Fruit fly (Drosophila melanogaster) whole organism, embryonic: ENCODE measurements around the gene CG33702.

Experiments
- ATbp ChIP-seq: fragments of 200-800 bp; sonication (Bioruptor generic); optimal IDR thresholded peaks from 2 replicates; lab custom pipeline; 2017; ENCODE audit warnings: missing biosample characterization, mild to moderate bottlenecking, missing genetic modification characterization, missing genetic modification reagents
- CG1024 ChIP-seq: fragments of 200-800 bp; sonication (Bioruptor generic); IDR thresholded peaks from 2 replicates; pipeline ENCODE4 v1.3.6; 2022; ENCODE audit warnings: missing biosample characterization, missing genetic modification characterization
- CG10565 ChIP-seq: fragments of 200-800 bp; sonication (Bioruptor generic); optimal IDR thresholded peaks from 3 replicates; lab custom pipeline; 2016; ENCODE audit warnings: missing biosample characterization, mild to moderate bottlenecking, missing genetic modification characterization
- CG11696 ChIP-seq: fragments of 200-800 bp; sonication (Bioruptor generic); IDR thresholded peaks from 2 replicates; pipeline ENCODE4 v1.3.6; 2022; ENCODE audit warnings: missing biosample characterization, missing genetic modification characterization
- CG13123 ChIP-seq: fragments of 200-800 bp; sonication (Bioruptor generic); optimal IDR thresholded peaks from 2 replicates; lab custom pipeline; 2016; ENCODE audit warnings: missing biosample characterization, missing genetic modification characterization
- CG15479 ChIP-seq: fragments of 200-800 bp; sonication (Bioruptor generic); optimal IDR thresholded peaks from 3 replicates; lab custom pipeline; 2019; ENCODE audit warnings: missing biosample characterization, mild to moderate bottlenecking, missing genetic modification characterization, moderate library complexity
- CG16863 ChIP-seq: fragments of 200-800 bp; sonication (Bioruptor generic); optimal IDR thresholded peaks from 3 replicates; lab custom pipeline; 2016; ENCODE audit warnings: missing biosample characterization, missing genetic modification characterization
- CG2116 ChIP-seq: fragments of 200-800 bp; sonication (Bioruptor generic); optimal IDR thresholded peaks from 3 replicates; lab custom pipeline; 2018; ENCODE audit warnings: missing biosample characterization, mild to moderate bottlenecking, missing genetic modification characterization
- CG2889 ChIP-seq: fragments of 200-800 bp; sonication (Bioruptor generic); IDR thresholded peaks from 3 replicates; pipeline ENCODE4 v1.3.6; 2022; ENCODE audit warnings: missing biosample characterization, missing genetic modification characterization
- CG3163 ChIP-seq: fragments of 200-800 bp; sonication (Bioruptor generic); optimal IDR thresholded peaks from 3 replicates; lab custom pipeline; 2016; ENCODE audit warnings: missing biosample characterization, missing genetic modification characterization
- CG4360 ChIP-seq: fragments of 200-800 bp; sonication (Bioruptor generic); IDR thresholded peaks from 2 replicates; pipeline ENCODE4 v1.3.6; 2022; ENCODE audit warnings: missing biosample characterization, missing genetic modification characterization
- CG4730 ChIP-seq: fragments of 200-800 bp; sonication (Bioruptor generic); IDR thresholded peaks from 2 replicates; pipeline ENCODE4 v1.3.6; 2022; ENCODE audit warnings: missing biosample characterization, missing genetic modification characterization
- CG5953 ChIP-seq: fragments of 200-800 bp; sonication (Bioruptor generic); IDR thresholded peaks from 2 replicates; pipeline ENCODE4 v1.3.6; 2022; ENCODE audit warnings: missing biosample characterization, missing genetic modification characterization
- CG7928 ChIP-seq: fragments of 200-800 bp; sonication (Bioruptor generic); optimal IDR thresholded peaks from 2 replicates; lab custom pipeline; 2017; ENCODE audit warnings: missing biosample characterization, mild to moderate bottlenecking, missing genetic modification characterization
- CG9932 ChIP-seq: fragments of 200-800 bp; sonication (Bioruptor generic); IDR thresholded peaks from 2 replicates; pipeline ENCODE4 v1.3.6; 2022; ENCODE audit warnings: missing biosample characterization, missing genetic modification characterization
- CrebB ChIP-seq: fragments of 200-800 bp; sonication (Bioruptor generic); optimal IDR thresholded peaks from 3 replicates; lab custom pipeline; 2018; ENCODE audit warnings: missing biosample characterization, mild to moderate bottlenecking, missing genetic modification characterization
- D ChIP-seq, 2 experiments: fragments of 200-800 bp in 1 of 2; fragments of >200 bp in 1 of 2; sonication (Bioruptor generic) in 1 of 2; optimal IDR thresholded peaks; 2 replicates in 1 of 2; 3 replicates in 1 of 2; lab custom pipeline; 2017; ENCODE audit warnings: mild to moderate bottlenecking in 1 of 2, missing biosample characterization in 1 of 2, missing genetic modification characterization in 1 of 2, missing genetic modification reagents in 1 of 2
- Deaf1 ChIP-seq: fragments of 200-800 bp; optimal IDR thresholded peaks from 3 replicates; lab custom pipeline; 2019; ENCODE audit warnings: missing biosample characterization, mild to moderate bottlenecking, missing genetic modification characterization, moderate library complexity
- Drgx ChIP-seq: fragments of 200-800 bp; sonication (Bioruptor generic); IDR thresholded peaks from 2 replicates; pipeline ENCODE4 v1.3.6; 2022; ENCODE audit warnings: missing biosample characterization, missing genetic modification characterization
- Elba2 ChIP-seq: fragments of 200-800 bp; sonication (Bioruptor generic); optimal IDR thresholded peaks from 3 replicates; lab custom pipeline; 2016; ENCODE audit warnings: missing biosample characterization, missing genetic modification characterization
- Ets65A ChIP-seq: fragments of 200-800 bp; sonication (Bioruptor generic); peaks from one replicate; lab custom pipeline; 2016; ENCODE audit warnings: missing biosample characterization, missing genetic modification characterization
- Gug ChIP-seq: fragments of 200-800 bp; sonication (Bioruptor generic); IDR thresholded peaks from 4 replicates; pipeline ENCODE4 v1.3.6; 2022; ENCODE audit warnings: missing biosample characterization, missing genetic modification characterization
- HmgZ ChIP-seq: fragments of 200-800 bp; sonication (Bioruptor generic); optimal IDR thresholded peaks from 2 replicates; lab custom pipeline; 2018; ENCODE audit warnings: missing biosample characterization, mild to moderate bottlenecking, missing genetic modification characterization
- Hr51 ChIP-seq, 2 experiments: fragments of 200-800 bp; sonication (Bioruptor generic); optimal IDR thresholded peaks; 2 replicates in 1 of 2; 3 replicates in 1 of 2; lab custom pipeline; 2016 to 2018; ENCODE audit warnings: missing biosample characterization in 2 of 2, missing genetic modification characterization in 2 of 2, mild to moderate bottlenecking in 1 of 2, moderate library complexity in 1 of 2
- Med ChIP-seq: fragments of 200-800 bp; sonication (Bioruptor generic); peaks from one replicate; lab custom pipeline; 2016; ENCODE audit warnings: missing biosample characterization, missing genetic modification characterization, mild to moderate bottlenecking, inconsistent platforms, moderate library complexity
- Mrtf ChIP-seq: fragments of 200-800 bp; sonication (Bioruptor generic); IDR thresholded peaks from 3 replicates; pipeline ENCODE4 v1.3.6; 2022; ENCODE audit warnings: missing biosample characterization, missing genetic modification characterization
- NFAT ChIP-seq: fragments of 200-800 bp; sonication (Bioruptor generic); IDR thresholded peaks from 2 replicates; pipeline ENCODE4 v1.3.6; 2022; ENCODE audit warnings: missing biosample characterization, missing genetic modification characterization
- Oli ChIP-seq: fragments of 200-800 bp; sonication (Bioruptor generic); optimal IDR thresholded peaks from 2 replicates; lab custom pipeline; 2018; ENCODE audit warnings: missing biosample characterization, mild to moderate bottlenecking, missing genetic modification characterization, moderate library complexity
- Poxn ChIP-seq: fragments of 200-800 bp; sonication (Bioruptor generic); IDR thresholded peaks from 2 replicates; pipeline ENCODE4 v1.3.6; 2022; ENCODE audit warnings: missing biosample characterization, missing genetic modification characterization
- Taf1 ChIP-seq: fragments of 200-800 bp; sonication (Bioruptor generic); IDR thresholded peaks from 2 replicates; pipeline ENCODE4 v1.3.6; 2022; ENCODE audit warnings: missing biosample characterization, missing genetic modification characterization
- abd-A ChIP-seq: fragments of 200-800 bp; sonication (Bioruptor generic); optimal IDR thresholded peaks from 3 replicates; lab custom pipeline; 2019; ENCODE audit warnings: missing biosample characterization, mild to moderate bottlenecking, missing genetic modification characterization, moderate library complexity
- bbx ChIP-seq: fragments of 200-800 bp; sonication (Bioruptor generic); IDR thresholded peaks from 2 replicates; pipeline ENCODE4 v1.3.6; 2022; ENCODE audit warnings: missing biosample characterization, missing genetic modification characterization; ENCODE audit not compliant: partially characterized antibody
- bsh ChIP-seq, 2 experiments: fragments of 200-800 bp; sonication (Bioruptor generic); optimal IDR thresholded peaks; 2 replicates each; lab custom pipeline; 2017 to 2018; ENCODE audit warnings: mild to moderate bottlenecking in 2 of 2, missing biosample characterization in 2 of 2, missing genetic modification characterization in 2 of 2, moderate library complexity in 1 of 2
- cg ChIP-seq: fragments of 200-800 bp; sonication (Bioruptor generic); optimal IDR thresholded peaks from 3 replicates; lab custom pipeline; 2019; ENCODE audit warnings: missing biosample characterization, mild to moderate bottlenecking, missing genetic modification characterization, moderate library complexity
- chn ChIP-seq: fragments of 200-800 bp; sonication (Bioruptor generic); optimal IDR thresholded peaks from 2 replicates; lab custom pipeline; 2016; ENCODE audit warnings: missing biosample characterization, missing genetic modification characterization
- ewg ChIP-seq: fragments of 200-800 bp; sonication (Bioruptor generic); optimal IDR thresholded peaks from 3 replicates; lab custom pipeline; 2017; ENCODE audit warnings: mild to moderate bottlenecking, missing biosample characterization, missing genetic modification reagents, missing genetic modification characterization
- fd102C ChIP-seq: fragments of 200-800 bp; sonication (Bioruptor generic); optimal IDR thresholded peaks from 2 replicates; lab custom pipeline; 2018; ENCODE audit warnings: missing biosample characterization, mild to moderate bottlenecking, missing genetic modification characterization, moderate library complexity
- fd64A ChIP-seq: fragments of 200-800 bp; sonication (Bioruptor generic); optimal IDR thresholded peaks from 3 replicates; lab custom pipeline; 2018; ENCODE audit warnings: missing biosample characterization, mild to moderate bottlenecking, missing genetic modification characterization
- lbe ChIP-seq: fragments of 200-800 bp; sonication (Bioruptor generic); optimal IDR thresholded peaks from 2 replicates; lab custom pipeline; 2016; ENCODE audit warnings: missing biosample characterization, mild to moderate bottlenecking, missing genetic modification characterization
- mirr ChIP-seq: fragments of 200-800 bp; sonication (Bioruptor generic); optimal IDR thresholded peaks from 3 replicates; lab custom pipeline; 2018; ENCODE audit warnings: missing biosample characterization, mild to moderate bottlenecking, missing genetic modification characterization
- nom ChIP-seq: fragments of 200-800 bp; sonication (Bioruptor generic); optimal IDR thresholded peaks from 2 replicates; lab custom pipeline; 2017; ENCODE audit warnings: missing biosample characterization, missing genetic modification characterization, mild to moderate bottlenecking, moderate library complexity, missing genetic modification reagents
- sqz ChIP-seq: fragments of 200-800 bp; sonication (Bioruptor generic); optimal IDR thresholded peaks from 3 replicates; lab custom pipeline; 2018; ENCODE audit warnings: missing biosample characterization, mild to moderate bottlenecking, missing genetic modification characterization
- sr ChIP-seq: fragments of 200-800 bp; sonication (Bioruptor generic); IDR thresholded peaks from 3 replicates; pipeline ENCODE4 v1.3.6; 2022; ENCODE audit warnings: missing biosample characterization, missing genetic modification characterization
- tll ChIP-seq, 2 experiments: fragments of 200-800 bp in 1 of 2; fragments of >200 bp in 1 of 2; sonication (Bioruptor generic) in 1 of 2; optimal IDR thresholded peaks; 2 replicates each; lab custom pipeline; 2017 to 2019; ENCODE audit warnings: missing biosample characterization in 2 of 2, missing genetic modification characterization in 2 of 2, mild to moderate bottlenecking in 1 of 2, moderate library complexity in 1 of 2
- z ChIP-seq: fragments of 200-800 bp; sonication (Bioruptor generic); IDR thresholded peaks from 3 replicates; pipeline ENCODE4 v1.3.6; 2022; ENCODE audit warnings: missing biosample characterization, missing genetic modification characterization
- zen ChIP-seq: fragments of 200-800 bp; sonication (Bioruptor generic); optimal IDR thresholded peaks from 3 replicates; lab custom pipeline; 2018; ENCODE audit warnings: missing biosample characterization, mild to moderate bottlenecking, missing genetic modification characterization, moderate library complexity

Gene CG33702

dm6 chr3L:9468261-9468890 is 44.8 kb downstream of the CG33702 start (continued):
- TF ChIP-seq Poxn (GFP tag; lab: Robert Waterston, UW) (no peak), ewg (GFP tag; lab: Kevin White, UChicago) (no peak)

- TF ChIP-seq zen (tag; lab: Kevin White, UChicago) (peak; percentile 38), D (optimal IDR thresholded peaks at IDR 0.05; lab: Kevin White, UChicago) (peak; percentile 26), D (GFP tag; optimal IDR thresholded peaks at IDR 0.05; lab: Kevin White, UChicago) (no peak), Oli (tag; lab: Kevin White, UChicago) (no peak), tll (GFP tag; optimal IDR thresholded peaks at IDR 0.05; lab: Kevin White, UChicago) (peak in 1 of 2 experiments; percentile 95), CG4360 (GFP tag; lab: Robert Waterston, UW) (peak; percentile 88), fd64A (GFP tag; lab: Kevin White, UChicago) (peak; percentile 7), nom (GFP tag; lab: Kevin White, UChicago) (peak; percentile 87), Hr51 (GFP tag; optimal IDR thresholded peaks at IDR 0.05; lab: Kevin White, UChicago) (peak in 1 of 2 experiments; percentile 43), bsh (GFP tag; optimal IDR thresholded peaks at IDR 0.05; lab: Kevin White, UChicago) (peak in 1 of 2 experiments; percentile 59), Deaf1 (tag; lab: Kevin White, UChicago) (no peak), abd-A (peak; percentile 53), Drgx (GFP tag; lab: Robert Waterston, UW) (peak; percentile 68), fd102C (GFP tag; lab: Kevin White, UChicago) (peak; percentile 62), CG7928 (GFP tag; lab: Kevin White, UChicago) (no peak), CG5953 (GFP tag; lab: Robert Waterston, UW) (no peak), Elba2 (GFP tag; lab: Kevin White, UChicago) (peak; percentile 73), CG9932 (GFP tag; lab: Robert Waterston, UW) (no peak), CG15479 (GFP tag; lab: Kevin White, UChicago) (peak; percentile 36), Med (peak; percentile 70), mirr (GFP tag; lab: Kevin White, UChicago) (peak; percentile 46), ATbp (peak; percentile 2), cg (peak; percentile 52), sqz (peak; percentile 13)
Measured at dm6 chr3L:9467763-9468206, 45.4 kb downstream of the CG33702 start.

- TF ChIP-seq CG1024 (no peak), CG4730 (no peak), Ets65A (peak; percentile 68)
Measured at dm6 chr3L:9467267-9467666, 45.9 kb downstream of the CG33702 start.

- TF ChIP-seq CG2116 (GFP tag; lab: Kevin White, UChicago) (no peak), Gug (GFP tag; lab: Robert Waterston, UW) (no peak), Taf1 (GFP tag; lab: Robert Waterston, UW) (no peak), CG3163 (GFP tag; lab: Kevin White, UChicago) (no peak), z (no peak), sr (GFP tag; lab: Robert Waterston, UW) (no peak), Mrtf (GFP tag; lab: Robert Waterston, UW) (no peak), CG10565 (GFP tag; lab: Kevin White, UChicago) (no peak), NFAT (no peak), CG13123 (GFP tag; lab: Kevin White, UChicago) (no peak), lbe (GFP tag; lab: Kevin White, UChicago) (no peak), CG11696 (GFP tag; lab: Robert Waterston, UW) (no peak), ATbp (no peak), CrebB (no peak), chn (no peak), CG16863 (GFP tag; lab: Kevin White, UChicago) (no peak), bbx (GFP tag; lab: Robert Waterston, UW) (no peak), CG2889 (GFP tag; lab: Robert Waterston, UW) (no peak), HmgZ (tag; lab: Kevin White, UChicago) (no peak)
Measured at dm6 chr3L:9466595-9466994, 46.6 kb downstream of the CG33702 start.
